Worm (Caenorhabditis elegans) whole organism, L3 larva: ENCODE data around the gene T10H4.4.

Source experiments
- ZK546.5 ChIP-seq: sonication (generic microtip); optimal IDR thresholded peaks from 2 replicates; lab custom pipeline; 2017; ENCODE audit warnings: missing biosample characterization, missing genetic modification characterization
- ceh-28 ChIP-seq: fragments of 150-350 bp; optimal IDR thresholded peaks from 2 replicates; lab custom pipeline; 2014; ENCODE audit warnings: missing biosample characterization, missing genetic modification reagents, missing genetic modification characterization
- ceh-82 ChIP-seq: fragments of 150-350 bp; optimal IDR thresholded peaks from 2 replicates; lab custom pipeline; 2014; ENCODE audit warnings: missing biosample characterization, missing genetic modification characterization
- ceh-9 ChIP-seq: sonication (generic microtip); optimal IDR thresholded peaks from 2 replicates; lab custom pipeline; 2018; ENCODE audit warnings: missing biosample characterization, missing genetic modification characterization
- daf-12 ChIP-seq: fragments of 150-350 bp; optimal IDR thresholded peaks from 2 replicates; lab custom pipeline; 2014; ENCODE audit warnings: missing biosample characterization, missing genetic modification reagents, missing genetic modification characterization
- egl-27 ChIP-seq: sonication (generic microtip); optimal IDR thresholded peaks from 4 replicates; lab custom pipeline; 2017; ENCODE audit warnings: missing biosample characterization, missing genetic modification reagents, missing genetic modification characterization
- egl-5 ChIP-seq: fragments of 150-350 bp; optimal IDR thresholded peaks from 2 replicates; lab custom pipeline; 2017; ENCODE audit warnings: missing biosample characterization, missing genetic modification reagents, missing genetic modification characterization, inconsistent platforms
- elt-1 ChIP-seq: fragments of 150-350 bp; optimal IDR thresholded peaks from 2 replicates; lab custom pipeline; 2014; ENCODE audit warnings: missing biosample characterization, missing genetic modification characterization
- elt-2 ChIP-seq: sonication (generic microtip); optimal IDR thresholded peaks from 2 replicates; lab custom pipeline; 2016; ENCODE audit warnings: missing genetic modification reagents, mild to moderate bottlenecking, missing genetic modification characterization, missing compliant biosample characterization
- eor-1 ChIP-seq, 2 experiments: fragments of 150-350 bp; optimal IDR thresholded peaks; 2 replicates each; lab custom pipeline; 2014 to 2018; ENCODE audit warnings: missing biosample characterization in 2 of 2, missing genetic modification characterization in 2 of 2
- fkh-10 ChIP-seq: sonication (generic microtip); optimal IDR thresholded peaks from 2 replicates; lab custom pipeline; 2017; ENCODE audit warnings: missing biosample characterization, missing genetic modification reagents, missing genetic modification characterization
- fos-1 ChIP-seq: fragments of 150-350 bp; optimal IDR thresholded peaks from 2 replicates; lab custom pipeline; 2014; ENCODE audit warnings: missing biosample characterization, missing genetic modification characterization
- hmg-11 ChIP-seq: sonication (generic microtip); optimal IDR thresholded peaks from 2 replicates; lab custom pipeline; 2016; ENCODE audit warnings: missing genetic modification characterization, missing compliant biosample characterization
- jun-1 ChIP-seq: fragments of 150-350 bp; optimal IDR thresholded peaks from 2 replicates; lab custom pipeline; 2014; ENCODE audit warnings: missing biosample characterization, missing genetic modification reagents, missing genetic modification characterization
- lin-39 ChIP-seq: fragments of 150-350 bp; optimal IDR thresholded peaks from 2 replicates; lab custom pipeline; 2018; ENCODE audit warnings: missing biosample characterization, missing genetic modification reagents, missing genetic modification characterization
- lsy-12 ChIP-seq: sonication (generic microtip); optimal IDR thresholded peaks from 2 replicates; lab custom pipeline; 2016; ENCODE audit warnings: mild to moderate bottlenecking, missing genetic modification characterization, missing compliant biosample characterization
- mdl-1 ChIP-seq: fragments of 150-350 bp; optimal IDR thresholded peaks from 2 replicates; lab custom pipeline; 2014; ENCODE audit warnings: missing biosample characterization, missing genetic modification characterization
- nhr-11 ChIP-seq: fragments of 150-350 bp; optimal IDR thresholded peaks from 2 replicates; lab custom pipeline; 2014; ENCODE audit warnings: missing biosample characterization, missing genetic modification characterization
- nhr-12 ChIP-seq: fragments of 150-350 bp; optimal IDR thresholded peaks from 2 replicates; lab custom pipeline; 2014; ENCODE audit warnings: missing biosample characterization, missing genetic modification characterization
- nhr-23 ChIP-seq: fragments of 150-350 bp; optimal IDR thresholded peaks from 2 replicates; lab custom pipeline; 2014; ENCODE audit warnings: missing biosample characterization, missing genetic modification reagents, missing genetic modification characterization
- nhr-25 ChIP-seq: sonication (generic microtip); optimal IDR thresholded peaks from 2 replicates; lab custom pipeline; 2017; ENCODE audit warnings: missing biosample characterization, missing genetic modification characterization
- nhr-28 ChIP-seq: fragments of 150-350 bp; optimal IDR thresholded peaks from 2 replicates; lab custom pipeline; 2014; ENCODE audit warnings: missing biosample characterization, missing genetic modification characterization
- nhr-43 ChIP-seq: sonication (generic microtip); optimal IDR thresholded peaks from 2 replicates; lab custom pipeline; 2016; ENCODE audit warnings: mild to moderate bottlenecking, missing genetic modification characterization, missing compliant biosample characterization; ENCODE audit not compliant: poor library complexity, severe bottlenecking
- nhr-67 ChIP-seq: fragments of 150-350 bp; optimal IDR thresholded peaks from 2 replicates; lab custom pipeline; 2014; ENCODE audit warnings: missing biosample characterization, missing genetic modification characterization
- nhr-76 ChIP-seq: fragments of 150-350 bp; sonication (generic microtip); optimal IDR thresholded peaks from 5 replicates; lab custom pipeline; 2014; ENCODE audit warnings: missing biosample characterization, missing genetic modification characterization
- nhr-77 ChIP-seq: fragments of 150-350 bp; optimal IDR thresholded peaks from 2 replicates; lab custom pipeline; 2014; ENCODE audit warnings: missing biosample characterization, missing genetic modification characterization
- pha-4 ChIP-seq: fragments of 150-350 bp; optimal IDR thresholded peaks from 2 replicates; lab custom pipeline; 2014; ENCODE audit warnings: missing biosample characterization, missing genetic modification reagents, missing genetic modification characterization
- pqm-1 ChIP-seq: fragments of 150-350 bp; optimal IDR thresholded peaks from 2 replicates; lab custom pipeline; 2017; ENCODE audit warnings: missing biosample characterization, missing genetic modification characterization, inconsistent platforms
- sea-2 ChIP-seq: fragments of 150-350 bp; sonication (generic microtip); optimal IDR thresholded peaks from 4 replicates; lab custom pipeline; 2014; ENCODE audit warnings: missing biosample characterization, missing genetic modification reagents, missing genetic modification characterization
- skn-1 ChIP-seq: fragments of 150-350 bp; optimal IDR thresholded peaks from 2 replicates; lab custom pipeline; 2014; ENCODE audit warnings: missing biosample characterization, missing genetic modification characterization
- ztf-11 ChIP-seq: fragments of 150-350 bp; optimal IDR thresholded peaks from 2 replicates; lab custom pipeline; 2014; ENCODE audit warnings: missing biosample characterization, missing genetic modification characterization
- ztf-4 ChIP-seq: fragments of 150-350 bp; optimal IDR thresholded peaks from 2 replicates; lab custom pipeline; 2014; ENCODE audit warnings: missing biosample characterization, missing genetic modification characterization

T10H4.4 gene

DNA sequence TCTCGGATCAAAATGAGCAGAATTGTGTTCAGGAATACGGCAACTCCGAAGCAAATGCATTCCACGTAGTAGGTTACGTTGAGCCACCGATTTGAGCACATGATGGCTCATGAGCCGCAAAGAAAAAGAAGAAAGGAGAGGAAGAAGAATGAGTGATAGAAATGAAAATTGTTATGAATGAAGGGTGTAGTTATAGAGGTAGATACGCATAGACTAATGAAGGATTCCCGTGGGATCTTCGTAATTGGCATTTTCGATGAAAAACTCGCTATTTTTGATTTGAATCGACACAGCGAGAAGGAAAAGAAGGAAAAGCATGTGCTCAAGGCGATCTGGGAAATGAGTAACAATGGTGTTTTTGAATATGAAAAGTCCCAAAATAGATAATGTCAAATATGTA, 21.7 kb upstream of the T10H4.4 start, which contains the start of gene str-96:
TSS of gene str-96 (minus strand) at position 101 of the 400 bp plus-strand sequence.
- no peak for TF ChIP-seq eor-1 (tag; optimal IDR thresholded peaks at IDR 0.05; lab: Kevin White, UChicago)
- no peak for TF ChIP-seq ceh-9 (tag; lab: Kevin White, UChicago)

DNA sequence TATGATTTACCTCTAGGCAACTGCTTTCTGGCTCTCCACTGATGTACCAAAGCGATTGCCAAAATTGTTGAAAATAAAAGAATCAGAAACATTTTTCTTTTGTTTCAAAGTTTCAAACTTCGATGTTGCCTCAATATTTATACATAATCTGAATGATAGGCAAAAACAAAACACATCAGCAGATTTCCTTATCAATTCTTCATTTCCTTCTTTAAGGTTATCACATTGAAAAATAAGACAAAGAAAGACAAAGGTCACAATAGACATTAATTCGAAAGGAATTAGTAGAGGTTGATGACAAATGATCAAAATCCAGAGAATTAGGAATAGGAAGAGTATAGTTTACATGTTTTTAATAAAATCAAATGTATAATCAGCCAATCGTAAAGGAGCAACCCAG, 18.8 kb upstream of the T10H4.4 start, which contains the start of gene cyp-34A2:
TSS of gene cyp-34A2 (minus strand) at position 101 of the 400 bp plus-strand sequence.
- TF ChIP-seq ZK546.5 (tag; lab: Kevin White, UChicago) (no peak), fkh-10 (GFP tag; lab: Kevin White, UChicago) (no peak), pqm-1 (tag; lab: Kevin White, UChicago) (peak; percentile 0), hmg-11 (tag; lab: Kevin White, UChicago) (no peak)

DNA sequence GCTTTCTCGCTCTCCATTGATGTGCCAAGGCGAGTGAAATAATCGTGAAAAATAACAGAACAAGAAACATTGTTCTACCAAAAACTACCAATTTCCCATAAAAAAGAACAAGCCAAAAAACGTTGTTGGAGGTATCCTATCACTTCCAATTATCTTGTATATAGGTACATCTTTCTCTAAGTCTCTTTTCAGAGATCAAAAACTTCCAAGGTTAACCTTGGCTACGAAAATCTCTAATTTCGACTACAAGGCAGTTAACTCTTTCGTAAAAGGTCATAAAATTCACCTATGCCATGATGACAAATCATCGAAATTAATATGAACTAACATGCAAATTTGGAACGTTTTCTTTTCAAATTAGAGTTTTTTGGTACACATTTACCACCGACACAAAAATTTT, 15.7 kb upstream of the T10H4.4 start, which contains the start of gene cyp-34A1:
TSS of gene cyp-34A1 (minus strand) at position 101 of the 400 bp plus-strand sequence.
- TF ChIP-seq daf-12 (tag; lab: Kevin White, UChicago) (no peak), elt-2 (tag; lab: Kevin White, UChicago) (no peak), nhr-76 (tag; lab: Kevin White, UChicago) (no peak), ztf-4 (tag; lab: Kevin White, UChicago) (no peak), nhr-25 (tag; lab: Kevin White, UChicago) (peak; percentile 19), ceh-9 (tag; lab: Kevin White, UChicago) (no peak)

DNA sequence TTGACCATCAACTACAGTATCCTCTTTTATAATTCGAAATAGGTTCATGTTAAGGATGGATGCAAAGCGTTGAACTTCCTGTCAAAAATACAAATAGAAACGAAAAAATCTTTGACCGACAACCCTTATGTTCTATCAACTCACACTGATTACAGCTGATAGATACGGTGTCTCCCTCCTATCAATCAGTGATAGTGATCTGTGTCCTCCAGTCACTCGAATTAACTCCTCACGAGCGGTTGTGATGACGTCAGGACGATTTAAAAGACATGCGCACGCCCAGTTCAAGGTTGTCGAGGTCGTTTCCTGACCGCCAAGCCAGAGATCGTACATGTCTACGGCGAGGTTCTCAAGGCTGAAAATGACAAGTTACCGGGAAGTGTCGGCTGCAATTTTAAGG, 13.8 kb upstream of the T10H4.4 start:
- TF ChIP-seq sea-2 (GFP tag; lab: Kevin White, UChicago) = no peak
- no peak for TF ChIP-seq ztf-11
- peak; percentile 74 for TF ChIP-seq nhr-25 (tag; lab: Kevin White, UChicago)
- no peak for TF ChIP-seq egl-27 (tag; lab: Kevin White, UChicago)
- no peak for TF ChIP-seq nhr-28

DNA sequence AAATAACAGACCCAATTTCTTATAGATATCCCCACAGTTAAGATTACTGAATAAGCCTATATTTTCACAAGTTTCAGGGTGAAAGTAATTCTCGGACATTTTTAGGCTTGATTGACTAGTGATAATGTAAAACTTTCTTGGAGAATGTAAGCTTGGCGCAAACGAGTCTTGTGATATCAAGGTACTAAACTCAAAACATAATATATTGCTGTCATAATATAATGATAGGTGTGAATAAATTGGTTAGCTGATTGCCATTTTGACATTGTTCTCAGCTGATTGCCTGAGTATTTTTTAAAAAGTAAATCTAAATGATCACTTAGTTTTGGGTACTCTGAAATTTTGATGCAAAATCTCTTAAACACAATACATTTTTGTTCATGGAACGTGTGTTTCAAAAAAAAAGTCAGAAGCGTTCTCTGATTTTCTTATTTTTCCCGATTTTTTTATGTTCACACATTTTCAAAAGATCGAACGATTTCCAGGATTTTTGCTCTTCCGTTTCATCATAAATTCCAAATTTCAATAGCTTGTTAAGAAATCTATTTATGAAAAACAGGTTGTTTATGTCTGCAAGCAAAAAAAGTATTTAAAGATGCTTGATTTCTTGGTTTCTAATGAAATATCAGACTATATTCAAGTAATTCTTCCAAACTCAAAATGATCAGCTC, 9.3 kb upstream of the T10H4.4 start, which contains the start of the genes srw-19 and srx-51:
TSS of gene srw-19 (minus strand) at position 101 of the 671 bp plus-strand sequence.
TSS of gene srx-51 (plus strand) at position 621 of the 671 bp plus-strand sequence.
- TF ChIP-seq nhr-77 (tag; lab: Kevin White, UChicago) (no peak), nhr-43 (tag; lab: Kevin White, UChicago) (no peak), lin-39 (tag; lab: Kevin White, UChicago) (no peak), ceh-82 (tag; lab: Kevin White, UChicago) (no peak), nhr-25 (tag; lab: Kevin White, UChicago) (no peak), ztf-11 (no peak), nhr-11 (tag; lab: Kevin White, UChicago) (no peak), nhr-12 (tag; lab: Kevin White, UChicago) (no peak), nhr-67 (tag; lab: Kevin White, UChicago) (no peak), jun-1 (tag; lab: Kevin White, UChicago) (no peak), mdl-1 (no peak), pha-4 (tag; lab: Kevin White, UChicago) (no peak), elt-2 (tag; lab: Kevin White, UChicago) (no peak), fos-1 (tag; lab: Kevin White, UChicago) (no peak), fkh-10 (GFP tag; lab: Kevin White, UChicago) (no peak), sea-2 (GFP tag; lab: Kevin White, UChicago) (no peak), skn-1 (no peak)

DNA sequence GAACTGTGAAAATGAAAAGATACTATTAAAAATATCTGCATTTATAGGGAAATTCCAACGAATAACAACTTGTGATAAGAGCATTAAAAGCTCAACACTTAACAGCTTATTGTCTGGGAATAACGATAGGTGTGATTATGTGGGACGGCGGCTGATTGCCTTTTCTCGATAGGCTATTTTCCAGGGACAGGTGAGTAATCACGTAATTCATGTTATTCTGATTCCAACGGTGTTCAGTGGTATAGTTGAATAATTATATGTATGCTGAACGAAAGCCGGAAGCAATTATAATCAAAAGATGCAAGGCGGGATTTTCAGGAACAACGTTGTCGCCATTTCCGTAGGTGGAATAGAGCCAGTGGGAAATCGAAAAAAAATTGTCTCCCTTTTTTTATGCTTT, 4.8 kb upstream of the T10H4.4 start, which contains the start of gene srw-17:
TSS of gene srw-17 (minus strand) at position 101 of the 400 bp plus-strand sequence.
- TF ChIP-seq lin-39 (tag; lab: Kevin White, UChicago) (no peak), egl-27 (tag; lab: Kevin White, UChicago) (no peak), pqm-1 (tag; lab: Kevin White, UChicago) (no peak), skn-1 (no peak), lsy-12 (tag; lab: Kevin White, UChicago) (no peak), nhr-23 (tag; lab: Kevin White, UChicago) (no peak), ceh-28 (tag; lab: Kevin White, UChicago) (no peak), fos-1 (tag; lab: Kevin White, UChicago) (no peak), ceh-9 (tag; lab: Kevin White, UChicago) (no peak), mdl-1 (no peak), egl-5 (no peak), sea-2 (GFP tag; lab: Kevin White, UChicago) (no peak), elt-1 (tag; lab: Kevin White, UChicago) (no peak), nhr-67 (tag; lab: Kevin White, UChicago) (no peak), nhr-43 (tag; lab: Kevin White, UChicago) (no peak), nhr-25 (tag; lab: Kevin White, UChicago) (no peak)
